Worm (Caenorhabditis elegans) whole organism, L4 larva: ENCODE data around the gene rpb-12.

ENCODE experiments used
- F37D6.2 ChIP-seq: sonication (generic microtip); optimal IDR thresholded peaks from 2 replicates; lab custom pipeline; 2016; ENCODE audit warnings: mild to moderate bottlenecking, missing genetic modification characterization, missing compliant biosample characterization
- F44E2.7 ChIP-seq: fragments of 200-800 bp; sonication (Bioruptor generic); IDR thresholded peaks from 2 replicates; pipeline ENCODE4 v2.1.2; 2022; ENCODE audit warnings: missing genetic modification characterization, missing compliant biosample characterization
- T20F7.1 ChIP-seq: fragments of 200-800 bp; sonication (Bioruptor generic); optimal IDR thresholded peaks from 2 replicates; lab custom pipeline; 2018; ENCODE audit warnings: mild to moderate bottlenecking, missing genetic modification characterization, missing compliant biosample characterization
- Y105C5A.15 ChIP-seq: fragments of 200-800 bp; sonication (Bioruptor generic); IDR thresholded peaks from 2 replicates; pipeline ENCODE4 v1.3.6; 2022; ENCODE audit warnings: missing genetic modification characterization, missing compliant biosample characterization
- aly-2 ChIP-seq: sonication (generic microtip); optimal IDR thresholded peaks from 2 replicates; lab custom pipeline; 2018; ENCODE audit warnings: missing biosample characterization, missing genetic modification characterization
- ceh-28 ChIP-seq: fragments of 150-350 bp; optimal IDR thresholded peaks from 2 replicates; lab custom pipeline; 2014; ENCODE audit warnings: missing biosample characterization, missing genetic modification reagents, missing genetic modification characterization
- ceh-44 ChIP-seq: fragments of 200-800 bp; sonication (Bioruptor generic); IDR thresholded peaks from 2 replicates; pipeline ENCODE4 v1.3.6; 2022; ENCODE audit warnings: missing genetic modification reagents, missing genetic modification characterization, missing compliant biosample characterization
- ces-1 ChIP-seq: fragments of 150-350 bp; sonication (generic microtip); optimal IDR thresholded peaks from 4 replicates; lab custom pipeline; 2014; ENCODE audit warnings: missing biosample characterization, missing genetic modification reagents, missing genetic modification characterization
- cey-2 ChIP-seq: sonication (generic microtip); optimal IDR thresholded peaks from 3 replicates; lab custom pipeline; 2017; ENCODE audit warnings: missing genetic modification characterization, mild to moderate bottlenecking, missing compliant biosample characterization, antibody characterized with exemption, borderline replicate concordance; ENCODE audit not compliant: insufficient read depth
- daf-16 ChIP-seq, 3 experiments: sonication (generic microtip); optimal IDR thresholded peaks; 2 replicates each; lab custom pipeline; 2016 to 2017; ENCODE audit warnings: missing genetic modification characterization in 3 of 3, missing genetic modification reagents in 3 of 3, mild to moderate bottlenecking in 2 of 3, missing compliant biosample characterization in 2 of 3, missing biosample characterization in 1 of 3, moderate library complexity in 1 of 3
- daf-8 ChIP-seq: fragments of 200-800 bp; sonication (Bioruptor generic); IDR thresholded peaks from 2 replicates; pipeline ENCODE4 v1.3.6; 2022; ENCODE audit warnings: missing genetic modification characterization, missing compliant biosample characterization
- dpl-1 ChIP-seq: fragments of 150-350 bp; optimal IDR thresholded peaks from 2 replicates; lab custom pipeline; 2014; ENCODE audit warnings: missing biosample characterization, missing genetic modification reagents, missing genetic modification characterization
- duxl-1 ChIP-seq: sonication (generic microtip); optimal IDR thresholded peaks from 2 replicates; lab custom pipeline; 2016; ENCODE audit warnings: mild to moderate bottlenecking, missing genetic modification characterization, moderate library complexity, missing compliant biosample characterization; ENCODE audit not compliant: poor library complexity
- dve-1 ChIP-seq: sonication (generic microtip); optimal IDR thresholded peaks from 2 replicates; lab custom pipeline; 2017; ENCODE audit warnings: antibody characterized with exemption, mild to moderate bottlenecking, missing genetic modification characterization, missing compliant biosample characterization; ENCODE audit not compliant: insufficient read depth
- fos-1 ChIP-seq: fragments of 150-350 bp; optimal IDR thresholded peaks from 2 replicates; lab custom pipeline; 2014; ENCODE audit warnings: missing biosample characterization, missing genetic modification characterization
- hlh-11 ChIP-seq: fragments of 200-800 bp; sonication (Bioruptor generic); optimal IDR thresholded peaks from 2 replicates; lab custom pipeline; 2018; ENCODE audit warnings: mild to moderate bottlenecking, missing genetic modification characterization, missing compliant biosample characterization
- hlh-30 ChIP-seq: sonication (generic microtip); optimal IDR thresholded peaks from 2 replicates; lab custom pipeline; 2017; ENCODE audit warnings: antibody characterized with exemption, mild to moderate bottlenecking, missing genetic modification characterization, missing compliant biosample characterization; ENCODE audit not compliant: insufficient read depth
- jun-1 ChIP-seq: fragments of 150-350 bp; optimal IDR thresholded peaks from 2 replicates; lab custom pipeline; 2014; ENCODE audit warnings: missing biosample characterization, missing genetic modification reagents, missing genetic modification characterization
- lin-15B ChIP-seq: fragments of 150-350 bp; sonication (generic microtip); optimal IDR thresholded peaks from 3 replicates; lab custom pipeline; 2014; ENCODE audit warnings: missing biosample characterization, missing genetic modification characterization
- lin-29 ChIP-seq: fragments of 200-800 bp; sonication (Bioruptor generic); IDR thresholded peaks from 2 replicates; pipeline ENCODE4 v1.3.6; 2022; ENCODE audit warnings: missing genetic modification reagents, missing genetic modification characterization, missing compliant biosample characterization
- lir-3 ChIP-seq: sonication (generic microtip); optimal IDR thresholded peaks from 2 replicates; lab custom pipeline; 2016; ENCODE audit warnings: mild to moderate bottlenecking, missing genetic modification characterization, missing compliant biosample characterization
- mdt-29 ChIP-seq: fragments of 200-800 bp; sonication (Bioruptor generic); IDR thresholded peaks from 2 replicates; pipeline ENCODE4 v1.3.6; 2022; ENCODE audit warnings: missing genetic modification reagents, missing genetic modification characterization, missing compliant biosample characterization
- mxl-3 ChIP-seq: fragments of 200-800 bp; sonication (Bioruptor generic); optimal IDR thresholded peaks from 2 replicates; lab custom pipeline; 2018; ENCODE audit warnings: mild to moderate bottlenecking, missing genetic modification characterization, missing compliant biosample characterization
- nhr-10 ChIP-seq: fragments of 150-350 bp; optimal IDR thresholded peaks from 2 replicates; lab custom pipeline; 2014; ENCODE audit warnings: missing biosample characterization, missing genetic modification characterization
- nhr-102 ChIP-seq: sonication (generic microtip); optimal IDR thresholded peaks from 2 replicates; lab custom pipeline; 2016; ENCODE audit warnings: mild to moderate bottlenecking, missing genetic modification characterization, moderate library complexity, missing compliant biosample characterization
- nhr-111 ChIP-seq: fragments of 200-800 bp; sonication (Bioruptor generic); optimal IDR thresholded peaks from 2 replicates; lab custom pipeline; 2018; ENCODE audit warnings: mild to moderate bottlenecking, missing genetic modification characterization, missing compliant biosample characterization
- nhr-237 ChIP-seq: sonication (generic microtip); optimal IDR thresholded peaks from 2 replicates; lab custom pipeline; 2017; ENCODE audit warnings: missing biosample characterization, missing genetic modification characterization
- nhr-25 ChIP-seq: sonication (generic microtip); optimal IDR thresholded peaks from 2 replicates; lab custom pipeline; 2017; ENCODE audit warnings: missing genetic modification characterization, mild to moderate bottlenecking, missing compliant biosample characterization, antibody characterized with exemption, moderate library complexity, borderline replicate concordance; ENCODE audit not compliant: insufficient read depth
- nhr-28 ChIP-seq: fragments of 150-350 bp; optimal IDR thresholded peaks from 2 replicates; lab custom pipeline; 2014; ENCODE audit warnings: missing biosample characterization, missing genetic modification characterization
- nhr-48 ChIP-seq: sonication (generic microtip); optimal IDR thresholded peaks from 2 replicates; lab custom pipeline; 2016; ENCODE audit warnings: mild to moderate bottlenecking, missing genetic modification characterization, missing compliant biosample characterization
- nhr-6 ChIP-seq: fragments of 150-350 bp; optimal IDR thresholded peaks from 2 replicates; lab custom pipeline; 2014; ENCODE audit warnings: missing biosample characterization, missing genetic modification characterization
- php-3 ChIP-seq: fragments of 200-800 bp; sonication (Bioruptor generic); IDR thresholded peaks from 2 replicates; pipeline ENCODE4 v1.3.6; 2022; ENCODE audit warnings: missing genetic modification reagents, missing genetic modification characterization, missing compliant biosample characterization
- pqm-1 ChIP-seq: sonication (generic microtip); optimal IDR thresholded peaks from 2 replicates; lab custom pipeline; 2017; ENCODE audit warnings: missing biosample characterization, missing genetic modification characterization
- saeg-2 ChIP-seq: fragments of 200-800 bp; sonication (Bioruptor generic); IDR thresholded peaks from 2 replicates; pipeline ENCODE4 v1.3.6; 2022; ENCODE audit warnings: missing genetic modification reagents, missing genetic modification characterization, missing compliant biosample characterization
- skn-1 ChIP-seq: fragments of 150-350 bp; optimal IDR thresholded peaks from 2 replicates; lab custom pipeline; 2014; ENCODE audit warnings: missing biosample characterization, missing genetic modification characterization
- snpc-1.2 ChIP-seq: fragments of 200-800 bp; sonication (Bioruptor generic); IDR thresholded peaks from 2 replicates; pipeline ENCODE4 v1.3.6; 2022; ENCODE audit warnings: missing genetic modification reagents, missing genetic modification characterization, missing compliant biosample characterization
- snpc-4 ChIP-seq: fragments of 150-350 bp; optimal IDR thresholded peaks from 2 replicates; lab custom pipeline; 2014; ENCODE audit warnings: missing biosample characterization, missing genetic modification characterization
- spr-1 ChIP-seq: sonication (generic microtip); optimal IDR thresholded peaks from 2 replicates; lab custom pipeline; 2016; ENCODE audit warnings: mild to moderate bottlenecking, missing genetic modification characterization, missing compliant biosample characterization
- tag-97 ChIP-seq: fragments of 200-800 bp; sonication (Bioruptor generic); IDR thresholded peaks from 2 replicates; pipeline ENCODE4 v1.3.6; 2022; ENCODE audit warnings: missing genetic modification characterization, missing compliant biosample characterization
- unc-39 ChIP-seq: sonication (generic microtip); optimal IDR thresholded peaks from 2 replicates; lab custom pipeline; 2017; ENCODE audit warnings: missing biosample characterization, missing genetic modification characterization
- unc-62 ChIP-seq, 3 experiments: fragments of 150-350 bp in 1 of 3; sonication (generic microtip); optimal IDR thresholded peaks in 2 of 3; peaks in 1 of 3; 1 replicate in 1 of 3; 2 replicates in 2 of 3; lab custom pipeline; 2014 to 2017; ENCODE audit warnings: missing biosample characterization in 3 of 3, missing genetic modification characterization in 3 of 3, missing genetic modification reagents in 3 of 3, missing genotype in 1 of 3
- zag-1 ChIP-seq: fragments of 150-350 bp; optimal IDR thresholded peaks from 2 replicates; lab custom pipeline; 2014; ENCODE audit warnings: missing biosample characterization, missing genetic modification characterization
- zfp-3 ChIP-seq: fragments of 200-800 bp; sonication (Bioruptor generic); conservative IDR thresholded peaks from 2 replicates; pipeline ENCODE4 v1.3.6; 2022; ENCODE audit warnings: missing genetic modification reagents, missing genetic modification characterization, missing compliant biosample characterization

Gene rpb-12

ce11 chrIV:9117700-9118099 is 29.0 kb downstream of the rpb-12 start:
- TF ChIP-seq daf-16 (GFP tag; optimal IDR thresholded peaks at IDR 0.05; lab: Kevin White, UChicago) (no peak), daf-16 (tag; optimal IDR thresholded peaks at IDR 0.05; lab: Kevin White, UChicago) (peak; percentile 48), unc-62 (GFP tag; optimal IDR thresholded peaks at IDR 0.05 in 1 of 2; lab: Kevin White, UChicago) (peak in 1 of 2 experiments; percentile 94), unc-62 (tag; optimal IDR thresholded peaks at IDR 0.05; lab: Kevin White, UChicago) (no peak), ces-1 (GFP tag; lab: Kevin White, UChicago) (no peak)
- TF ChIP-seq, all 104 proteins: peak for 2

- TF ChIP-seq hlh-11 (tag; lab: Kevin White, UChicago): peak; percentile 29
- TF ChIP-seq mxl-3 (GFP tag; lab: Kevin White, UChicago): peak; percentile 10
- TF ChIP-seq pqm-1: peak; percentile 73
- TF ChIP-seq nhr-28 (tag; lab: Kevin White, UChicago): peak; percentile 80
- TF ChIP-seq dve-1: peak; percentile 54
- no peak for TF ChIP-seq daf-16 (GFP tag; optimal IDR thresholded peaks at IDR 0.05; lab: Kevin White, UChicago)
- TF ChIP-seq daf-16 (tag; optimal IDR thresholded peaks at IDR 0.05; lab: Kevin White, UChicago): peak; percentile 38
- TF ChIP-seq snpc-4: no peak
- TF ChIP-seq T20F7.1 (GFP tag; lab: Kevin White, UChicago): no peak
- TF ChIP-seq, all 104 proteins: peak for 6
Measured at ce11 chrIV:9116452-9116851, 30.2 kb downstream of the rpb-12 start.

ce11 chrIV:9114078-9114477 is 32.6 kb downstream of the rpb-12 start:
- no peak for TF ChIP-seq nhr-25 (tag; lab: Kevin White, UChicago)
- TF ChIP-seq nhr-237 (tag; lab: Kevin White, UChicago): no peak
- no peak for TF ChIP-seq duxl-1 (tag; lab: Kevin White, UChicago)
- peak; percentile 13 for TF ChIP-seq dve-1
- TF ChIP-seq F37D6.2 (tag; lab: Kevin White, UChicago): no peak
- TF ChIP-seq lir-3 (tag; lab: Kevin White, UChicago): no peak
- no peak for TF ChIP-seq snpc-4
- TF ChIP-seq nhr-6 (tag; lab: Kevin White, UChicago): peak; percentile 57
- TF ChIP-seq hlh-30: no peak

- TF ChIP-seq lin-29 (GFP tag; lab: Robert Waterston, UW) (no peak), ceh-44 (GFP tag; lab: Robert Waterston, UW) (no peak), nhr-102 (tag; lab: Kevin White, UChicago) (no peak), nhr-111 (GFP tag; lab: Kevin White, UChicago) (no peak), lin-15B (tag; lab: Kevin White, UChicago) (no peak), nhr-28 (tag; lab: Kevin White, UChicago) (peak; percentile 80), aly-2 (tag; lab: Kevin White, UChicago) (no peak), dpl-1 (peak; percentile 15), snpc-1.2 (GFP tag; lab: Robert Waterston, UW) (no peak), jun-1 (no peak), F44E2.7 (GFP tag; lab: Robert Waterston, UW) (no peak), saeg-2 (no peak), daf-8 (GFP tag; lab: Robert Waterston, UW) (no peak), Y105C5A.15 (GFP tag; lab: Robert Waterston, UW) (no peak), cey-2 (tag; lab: Kevin White, UChicago) (peak; percentile 64), php-3 (GFP tag; lab: Robert Waterston, UW) (no peak), zfp-3 (GFP tag; lab: Robert Waterston, UW) (no peak), nhr-48 (tag; lab: Kevin White, UChicago) (no peak), unc-62 (GFP tag; optimal IDR thresholded peaks at IDR 0.05 in 1 of 2; lab: Kevin White, UChicago) (no peak), unc-62 (tag; optimal IDR thresholded peaks at IDR 0.05; lab: Kevin White, UChicago) (no peak), hlh-30 (peak; percentile 18), tag-97 (GFP tag; lab: Robert Waterston, UW) (no peak), spr-1 (tag; lab: Kevin White, UChicago) (no peak), zag-1 (tag; lab: Kevin White, UChicago) (no peak), pqm-1 (peak; percentile 91), ceh-28 (no peak), fos-1 (tag; lab: Kevin White, UChicago) (no peak), hlh-11 (tag; lab: Kevin White, UChicago) (peak; percentile 72), skn-1 (tag; lab: Kevin White, UChicago) (no peak), unc-39 (tag; lab: Kevin White, UChicago) (no peak), nhr-10 (tag; lab: Kevin White, UChicago) (no peak), mdt-29 (GFP tag; lab: Robert Waterston, UW) (no peak), snpc-4 (no peak), mxl-3 (GFP tag; lab: Kevin White, UChicago) (peak; percentile 68)
Measured at ce11 chrIV:9112019-9112418, 34.6 kb downstream of the rpb-12 start.
